Fruit fly (Drosophila melanogaster) whole organism, embryonic: ENCODE results near the gene Pfas.
A peak's percentile ranks its signal among the peaks of the same experiment; 100 is the strongest.

Experiments used
- Abd-B ChIP-seq: fragments of 200-800 bp; sonication (Bioruptor generic); optimal IDR thresholded peaks from 2 replicates; lab custom pipeline; 2018; ENCODE audit warnings: missing biosample characterization, mild to moderate bottlenecking, missing genetic modification characterization, moderate library complexity
- CG10274 ChIP-seq: fragments of 200-800 bp; sonication (Bioruptor generic); optimal IDR thresholded peaks from 3 replicates; lab custom pipeline; 2017; ENCODE audit warnings: missing biosample characterization, mild to moderate bottlenecking, missing genetic modification characterization
- CG10543 ChIP-seq: fragments of 200-800 bp; sonication (Bioruptor generic); optimal IDR thresholded peaks from 3 replicates; lab custom pipeline; 2017; ENCODE audit warnings: missing biosample characterization, mild to moderate bottlenecking, missing genetic modification characterization, moderate library complexity
- CG11560 ChIP-seq: fragments of 200-800 bp; sonication (Bioruptor generic); IDR thresholded peaks from 3 replicates; pipeline ENCODE4 v1.3.6; 2022; ENCODE audit warnings: missing biosample characterization, missing genetic modification characterization
- CG11695 ChIP-seq: fragments of 200-800 bp; sonication (Bioruptor generic); IDR thresholded peaks from 3 replicates; pipeline ENCODE4 v1.3.6; 2022; ENCODE audit warnings: missing biosample characterization, missing genetic modification characterization
- CG11723 ChIP-seq: fragments of 200-800 bp; sonication (Bioruptor generic); optimal IDR thresholded peaks from 2 replicates; lab custom pipeline; 2017; ENCODE audit warnings: missing biosample characterization, mild to moderate bottlenecking, missing genetic modification characterization
- CG1233 ChIP-seq: fragments of 200-800 bp; sonication (Bioruptor generic); optimal IDR thresholded peaks from 4 replicates; lab custom pipeline; 2018; ENCODE audit warnings: missing biosample characterization, mild to moderate bottlenecking, missing genetic modification characterization
- CG13296 ChIP-seq: fragments of 200-800 bp; sonication (Bioruptor generic); optimal IDR thresholded peaks from 3 replicates; lab custom pipeline; 2018; ENCODE audit warnings: missing biosample characterization, mild to moderate bottlenecking, missing genetic modification characterization
- CG13624 ChIP-seq: fragments of 200-800 bp; sonication (Bioruptor generic); optimal IDR thresholded peaks from 2 replicates; lab custom pipeline; 2016; ENCODE audit warnings: missing biosample characterization, missing genetic modification characterization
- CG13894 ChIP-seq: fragments of 200-800 bp; sonication (Bioruptor generic); optimal IDR thresholded peaks from 3 replicates; lab custom pipeline; 2018; ENCODE audit warnings: missing biosample characterization, mild to moderate bottlenecking, missing genetic modification characterization, moderate library complexity
- CG15479 ChIP-seq: fragments of 200-800 bp; sonication (Bioruptor generic); optimal IDR thresholded peaks from 3 replicates; lab custom pipeline; 2019; ENCODE audit warnings: missing biosample characterization, mild to moderate bottlenecking, missing genetic modification characterization, moderate library complexity
- CG15696 ChIP-seq: fragments of 200-800 bp; sonication (Bioruptor generic); optimal IDR thresholded peaks from 2 replicates; lab custom pipeline; 2019; ENCODE audit warnings: missing biosample characterization, mild to moderate bottlenecking, missing genetic modification characterization, moderate library complexity
- CG16815 ChIP-seq: fragments of 200-800 bp; sonication (Bioruptor generic); optimal IDR thresholded peaks from 3 replicates; lab custom pipeline; 2017; ENCODE audit warnings: missing biosample characterization, mild to moderate bottlenecking, missing genetic modification characterization
- CG1832 ChIP-seq: fragments of 200-800 bp; sonication (Bioruptor generic); optimal IDR thresholded peaks from 2 replicates; lab custom pipeline; 2017; ENCODE audit warnings: missing biosample characterization, mild to moderate bottlenecking, missing genetic modification characterization, inconsistent platforms
- CG31365 ChIP-seq: fragments of 200-800 bp; sonication (Bioruptor generic); optimal IDR thresholded peaks from 2 replicates; lab custom pipeline; 2018; ENCODE audit warnings: missing biosample characterization, mild to moderate bottlenecking, missing genetic modification characterization
- CG31388 ChIP-seq: fragments of 200-800 bp; sonication (Bioruptor generic); optimal IDR thresholded peaks from 2 replicates; lab custom pipeline; 2016; ENCODE audit warnings: missing biosample characterization, missing genetic modification characterization
- CG3163 ChIP-seq: fragments of 200-800 bp; sonication (Bioruptor generic); optimal IDR thresholded peaks from 3 replicates; lab custom pipeline; 2016; ENCODE audit warnings: missing biosample characterization, missing genetic modification characterization
- CG34422 ChIP-seq: fragments of 200-800 bp; sonication (Bioruptor generic); IDR thresholded peaks from 3 replicates; pipeline ENCODE4 v1.3.6; 2022; ENCODE audit warnings: missing biosample characterization, missing genetic modification characterization
- CG5180 ChIP-seq: fragments of 200-800 bp; sonication (Bioruptor generic); optimal IDR thresholded peaks from 3 replicates; lab custom pipeline; 2017; ENCODE audit warnings: missing biosample characterization, missing genetic modification characterization, mild to moderate bottlenecking, moderate library complexity, missing genetic modification reagents
- CG7928 ChIP-seq: fragments of 200-800 bp; sonication (Bioruptor generic); optimal IDR thresholded peaks from 2 replicates; lab custom pipeline; 2017; ENCODE audit warnings: missing biosample characterization, mild to moderate bottlenecking, missing genetic modification characterization
- CG8924 ChIP-seq: fragments of 200-800 bp; optimal IDR thresholded peaks from 3 replicates; lab custom pipeline; 2019; ENCODE audit warnings: missing biosample characterization, mild to moderate bottlenecking, missing genetic modification characterization, moderate library complexity
- CG9609 ChIP-seq: fragments of 200-800 bp; sonication (Bioruptor generic); optimal IDR thresholded peaks from 3 replicates; lab custom pipeline; 2016; ENCODE audit warnings: missing biosample characterization, missing genetic modification characterization
- CTCF ChIP-seq: fragments of 200-800 bp; sonication (Bioruptor generic); optimal IDR thresholded peaks from 2 replicates; lab custom pipeline; 2017; ENCODE audit warnings: missing biosample characterization, mild to moderate bottlenecking, missing genetic modification characterization, moderate library complexity
- E2f1 ChIP-seq: fragments of 200-800 bp; sonication (Bioruptor generic); IDR thresholded peaks from 2 replicates; pipeline ENCODE4 v1.3.6; 2022; ENCODE audit warnings: missing biosample characterization, missing genetic modification characterization
- Elba2 ChIP-seq: fragments of 200-800 bp; sonication (Bioruptor generic); optimal IDR thresholded peaks from 3 replicates; lab custom pipeline; 2016; ENCODE audit warnings: missing biosample characterization, missing genetic modification characterization
- Ets97D ChIP-seq: fragments of 200-800 bp; sonication (Bioruptor generic); optimal IDR thresholded peaks from 3 replicates; lab custom pipeline; 2016; ENCODE audit warnings: missing biosample characterization, missing genetic modification characterization
- Gsc ChIP-seq: fragments of 200-800 bp; sonication (Bioruptor generic); IDR thresholded peaks from 2 replicates; pipeline ENCODE4 v1.3.6; 2022; ENCODE audit warnings: missing biosample characterization, missing genetic modification characterization
- Meics ChIP-seq: fragments of 200-800 bp; sonication (Bioruptor generic); optimal IDR thresholded peaks from 2 replicates; lab custom pipeline; 2017; ENCODE audit warnings: missing biosample characterization, mild to moderate bottlenecking, missing genetic modification characterization
- Opbp ChIP-seq: fragments of 200-800 bp; sonication (Bioruptor generic); IDR thresholded peaks from 3 replicates; pipeline ENCODE4 v1.3.6; 2022; ENCODE audit warnings: missing biosample characterization, missing genetic modification characterization; ENCODE audit not compliant: partially characterized antibody
- Pdp1 ChIP-seq, 2 experiments: fragments of 200-800 bp; sonication (Bioruptor generic); optimal IDR thresholded peaks; 3 replicates each; lab custom pipeline; 2016; ENCODE audit warnings: missing biosample characterization in 2 of 2, missing genetic modification characterization in 2 of 2, mild to moderate bottlenecking in 1 of 2, moderate library complexity in 1 of 2
- Ptx1 ChIP-seq: fragments of 200-800 bp; sonication (Bioruptor generic); IDR thresholded peaks from 2 replicates; pipeline ENCODE4 v1.3.6; 2022; ENCODE audit warnings: missing biosample characterization, missing genetic modification characterization
- Xbp1 ChIP-seq: fragments of 200-800 bp; sonication (Bioruptor generic); optimal IDR thresholded peaks from 3 replicates; lab custom pipeline; 2016; ENCODE audit warnings: missing biosample characterization, mild to moderate bottlenecking, missing genetic modification characterization
- ac ChIP-seq: fragments of 200-800 bp; sonication (Bioruptor generic); optimal IDR thresholded peaks from 3 replicates; lab custom pipeline; 2017; ENCODE audit warnings: missing biosample characterization, mild to moderate bottlenecking, missing genetic modification characterization
- bigmax ChIP-seq: fragments of 200-800 bp; sonication (Bioruptor generic); optimal IDR thresholded peaks from 2 replicates; lab custom pipeline; 2018; ENCODE audit warnings: missing biosample characterization, mild to moderate bottlenecking, missing genetic modification characterization
- caup ChIP-seq: fragments of 200-800 bp; sonication (Bioruptor generic); optimal IDR thresholded peaks from 3 replicates; lab custom pipeline; 2017; ENCODE audit warnings: missing biosample characterization, mild to moderate bottlenecking, missing genetic modification characterization, moderate library complexity; ENCODE audit not compliant: severe bottlenecking
- ftz-f1 ChIP-seq: fragments of 200-800 bp; sonication (Bioruptor generic); optimal IDR thresholded peaks from 2 replicates; lab custom pipeline; 2016; ENCODE audit warnings: missing biosample characterization, missing genetic modification characterization
- gcm ChIP-seq: fragments of 200-800 bp; sonication (Bioruptor generic); optimal IDR thresholded peaks from 2 replicates; lab custom pipeline; 2019; ENCODE audit warnings: missing biosample characterization, mild to moderate bottlenecking, missing genetic modification characterization, moderate library complexity
- hbn ChIP-seq: fragments of 200-800 bp; sonication (Bioruptor generic); IDR thresholded peaks from 2 replicates; pipeline ENCODE4 v1.3.6; 2022; ENCODE audit warnings: missing biosample characterization, missing genetic modification characterization; ENCODE audit not compliant: partially characterized antibody
- jigr1 ChIP-seq: fragments of 200-800 bp; sonication (Bioruptor generic); IDR thresholded peaks from 3 replicates; pipeline ENCODE4 v1.3.6; 2022; ENCODE audit warnings: missing biosample characterization, missing genetic modification characterization
- nerfin-1 ChIP-seq: fragments of 200-800 bp; sonication (Bioruptor generic); optimal IDR thresholded peaks from 3 replicates; lab custom pipeline; 2019; ENCODE audit warnings: missing biosample characterization, mild to moderate bottlenecking, missing genetic modification characterization, moderate library complexity
- nmo ChIP-seq: fragments of 200-800 bp; sonication (Bioruptor generic); optimal IDR thresholded peaks from 2 replicates; lab custom pipeline; 2018; ENCODE audit warnings: missing biosample characterization, mild to moderate bottlenecking, missing genetic modification characterization, moderate library complexity
- pfk ChIP-seq: fragments of 200-800 bp; sonication (Bioruptor generic); optimal IDR thresholded peaks from 2 replicates; lab custom pipeline; 2018; ENCODE audit warnings: missing biosample characterization, mild to moderate bottlenecking, missing genetic modification characterization, moderate library complexity
- pros ChIP-seq: fragments of 200-800 bp; sonication (Bioruptor generic); optimal IDR thresholded peaks from 3 replicates; lab custom pipeline; 2019; ENCODE audit warnings: missing biosample characterization, mild to moderate bottlenecking, missing genetic modification characterization, moderate library complexity
- pum ChIP-seq: fragments of 200-800 bp; sonication (Bioruptor generic); optimal IDR thresholded peaks from 2 replicates; lab custom pipeline; 2016; ENCODE audit warnings: missing biosample characterization, missing genetic modification characterization
- stwl ChIP-seq: fragments of 200-800 bp; sonication (Bioruptor generic); optimal IDR thresholded peaks from 3 replicates; lab custom pipeline; 2018; ENCODE audit warnings: missing biosample characterization, mild to moderate bottlenecking, missing genetic modification characterization, moderate library complexity
- sug ChIP-seq: fragments of 200-800 bp; optimal IDR thresholded peaks from 2 replicates; lab custom pipeline; 2019; ENCODE audit warnings: missing biosample characterization, mild to moderate bottlenecking, missing genetic modification characterization, moderate library complexity
- tgo ChIP-seq: fragments of 200-800 bp; sonication (Bioruptor generic); IDR thresholded peaks from 3 replicates; pipeline ENCODE4 v1.3.6; 2022; ENCODE audit warnings: missing biosample characterization, missing genetic modification characterization
- toy ChIP-seq: fragments of 200-800 bp; sonication (Bioruptor generic); IDR thresholded peaks from 2 replicates; pipeline ENCODE4 v1.3.6; 2022; ENCODE audit warnings: missing biosample characterization, missing genetic modification characterization
- twi ChIP-seq: fragments of 200-800 bp; optimal IDR thresholded peaks from 2 replicates; lab custom pipeline; 2019; ENCODE audit warnings: missing biosample characterization, mild to moderate bottlenecking, missing genetic modification characterization, moderate library complexity
- vvl ChIP-seq: fragments of 200-800 bp; sonication (Bioruptor generic); IDR thresholded peaks from 2 replicates; pipeline ENCODE4 v1.3.6; 2022; ENCODE audit warnings: missing biosample characterization, missing genetic modification characterization
- wor ChIP-seq: fragments of 200-800 bp; sonication (Bioruptor generic); IDR thresholded peaks from 2 replicates; pipeline ENCODE4 v1.3.6; 2022; ENCODE audit warnings: missing biosample characterization, missing genetic modification characterization
- z ChIP-seq: fragments of 200-800 bp; sonication (Bioruptor generic); IDR thresholded peaks from 3 replicates; pipeline ENCODE4 v1.3.6; 2022; ENCODE audit warnings: missing biosample characterization, missing genetic modification characterization

Gene Pfas

DNA sequence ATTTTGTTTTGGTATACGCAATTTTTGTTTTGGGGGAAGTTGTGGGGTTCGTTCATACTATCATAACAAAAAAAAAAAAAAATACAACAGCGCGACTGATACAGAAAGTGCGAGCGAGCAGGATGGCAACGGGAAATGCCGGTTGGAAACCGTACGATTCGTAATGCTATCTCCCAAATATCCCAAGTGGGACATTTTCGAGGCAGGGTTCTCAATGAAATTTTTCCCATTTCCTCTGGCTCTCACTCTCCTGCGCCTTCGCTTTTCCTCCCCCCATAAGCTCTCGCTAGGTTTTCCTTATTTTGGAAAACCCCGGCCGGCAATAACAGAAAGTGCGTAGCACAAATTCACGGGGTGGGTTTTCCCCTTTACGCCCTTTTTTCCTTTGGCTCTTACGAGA lies 46.5 kb upstream of the Pfas start (continued):
- TF ChIP-seq CG16815 = no peak
- no peak for TF ChIP-seq nmo (GFP tag; lab: Kevin White, UChicago)
- TF ChIP-seq toy = no peak
- no peak for TF ChIP-seq CG1832 (GFP tag; lab: Kevin White, UChicago)
- TF ChIP-seq pfk (GFP tag; lab: Kevin White, UChicago) = no peak
- no peak for TF ChIP-seq Pdp1 (GFP tag; optimal IDR thresholded peaks at IDR 0.05; lab: Kevin White, UChicago)
- no peak for TF ChIP-seq ftz-f1 (GFP tag; lab: Kevin White, UChicago)
- no peak for TF ChIP-seq Ptx1 (GFP tag; lab: Robert Waterston, UW)
- no peak for TF ChIP-seq Abd-B (GFP tag; lab: Kevin White, UChicago)
- no peak for TF ChIP-seq pum
- TF ChIP-seq sug (tag; lab: Kevin White, UChicago) = no peak
- peak; percentile 12 for TF ChIP-seq CG10543 (GFP tag; lab: Kevin White, UChicago)
- TF ChIP-seq ac (GFP tag; lab: Kevin White, UChicago) = no peak
- no peak for TF ChIP-seq hbn (GFP tag; lab: Robert Waterston, UW)
- no peak for TF ChIP-seq Gsc
- no peak for TF ChIP-seq CG31365 (tag; lab: Kevin White, UChicago)
- no peak for TF ChIP-seq twi
- TF ChIP-seq CG10274 = no peak
- no peak for TF ChIP-seq CTCF (GFP tag; lab: Kevin White, UChicago)
- TF ChIP-seq CG15479 (GFP tag; lab: Kevin White, UChicago) = no peak
- TF ChIP-seq CG13894 (tag; lab: Kevin White, UChicago) = peak; percentile 98
- TF ChIP-seq vvl (GFP tag; lab: Robert Waterston, UW) = 0 out of 2 replicates have a peak, but pooled peaks have one; percentile 14
- TF ChIP-seq CG31388 (GFP tag; lab: Kevin White, UChicago) = no peak
- TF ChIP-seq jigr1 (GFP tag; lab: Robert Waterston, UW) = no peak
- peak; percentile 58 for TF ChIP-seq CG5180
- TF ChIP-seq tgo (GFP tag; lab: Robert Waterston, UW) = no peak
- TF ChIP-seq CG15696 (tag; lab: Kevin White, UChicago) = no peak
- TF ChIP-seq caup (GFP tag; lab: Kevin White, UChicago) = no peak
- peak; percentile 59 for TF ChIP-seq Ets97D (GFP tag; lab: Kevin White, UChicago)
- no peak for TF ChIP-seq CG11723 (GFP tag; lab: Kevin White, UChicago)
- TF ChIP-seq E2f1 (GFP tag; lab: Robert Waterston, UW) = no peak
- TF ChIP-seq CG11560 (tag; lab: Robert Waterston, UW) = no peak
- no peak for TF ChIP-seq CG7928 (GFP tag; lab: Kevin White, UChicago)
- peak; percentile 26 for TF ChIP-seq CG13624
- no peak for TF ChIP-seq CG11695 (GFP tag; lab: Robert Waterston, UW)
- no peak for TF ChIP-seq wor (GFP tag; lab: Robert Waterston, UW)
- TF ChIP-seq nerfin-1 = peak; percentile 39
- no peak for TF ChIP-seq Meics (GFP tag; lab: Kevin White, UChicago)
- TF ChIP-seq CG3163 = no peak
- no peak for TF ChIP-seq CG1233 (GFP tag; lab: Kevin White, UChicago)
- peak; percentile 33 for TF ChIP-seq CG13296 (GFP tag; lab: Kevin White, UChicago)
- no peak for TF ChIP-seq gcm (GFP tag; lab: Kevin White, UChicago)
- TF ChIP-seq z (GFP tag; lab: Robert Waterston, UW) = peak; percentile 73; the same call in 2 of the 3 replicates
- no peak for TF ChIP-seq CG9609 (GFP tag; lab: Kevin White, UChicago)
- no peak for TF ChIP-seq stwl (tag; lab: Kevin White, UChicago)
- TF ChIP-seq Xbp1 (GFP tag; lab: Kevin White, UChicago) = no peak
- TF ChIP-seq Opbp (GFP tag; lab: Robert Waterston, UW) = no peak
- peak; percentile 98 for TF ChIP-seq pros (GFP tag; lab: Kevin White, UChicago)
- TF ChIP-seq Elba2 (GFP tag; lab: Kevin White, UChicago) = no peak
- no peak for TF ChIP-seq bigmax (GFP tag; lab: Kevin White, UChicago)
- TF ChIP-seq CG34422 = 0 out of 3 replicates have a peak, but pooled peaks have one; percentile 50
- no peak for TF ChIP-seq CG8924 (tag; lab: Kevin White, UChicago)
